Fruit fly (Drosophila melanogaster) whole organism, prepupa: ENCODE data around the gene CG6415.

Experiments used
- CG10669 ChIP-seq: fragments of 200-800 bp; sonication (Bioruptor generic); optimal IDR thresholded peaks from 3 replicates; lab custom pipeline; 2018; ENCODE audit warnings: missing biosample characterization, mild to moderate bottlenecking, missing genetic modification characterization, moderate library complexity
- CG11294 ChIP-seq: fragments of 200-800 bp; sonication (Bioruptor generic); IDR thresholded peaks from 2 replicates; pipeline ENCODE4 v1.3.6; 2022; ENCODE audit warnings: missing biosample characterization, missing genetic modification characterization
- CG11762 ChIP-seq: fragments of 200-800 bp; sonication (Bioruptor generic); optimal IDR thresholded peaks from 3 replicates; lab custom pipeline; 2016; ENCODE audit warnings: missing biosample characterization, missing genetic modification characterization; ENCODE audit not compliant: insufficient read depth
- CG11902 ChIP-seq: fragments of 200-800 bp; sonication (Bioruptor generic); optimal IDR thresholded peaks from 3 replicates; lab custom pipeline; 2016; ENCODE audit warnings: missing biosample characterization, missing genetic modification characterization
- CG15336 ChIP-seq: fragments of 200-800 bp; sonication (Bioruptor generic); IDR thresholded peaks from 2 replicates; pipeline ENCODE4 v1.3.6; 2022; ENCODE audit warnings: missing biosample characterization, missing genetic modification characterization
- CG1621 ChIP-seq: fragments of 200-800 bp; sonication (Bioruptor generic); optimal IDR thresholded peaks from 3 replicates; lab custom pipeline; 2018; ENCODE audit warnings: missing biosample characterization, mild to moderate bottlenecking, missing genetic modification characterization
- CG3032 ChIP-seq: fragments of 200-800 bp; optimal IDR thresholded peaks from 2 replicates; lab custom pipeline; 2019; ENCODE audit warnings: missing biosample characterization, mild to moderate bottlenecking, missing genetic modification characterization, moderate library complexity
- CG32006 ChIP-seq: fragments of 200-800 bp; sonication (Bioruptor generic); optimal IDR thresholded peaks from 3 replicates; lab custom pipeline; 2017; ENCODE audit warnings: missing biosample characterization, mild to moderate bottlenecking, missing genetic modification characterization
- CG34406 ChIP-seq: fragments of 200-800 bp; sonication (Bioruptor generic); optimal IDR thresholded peaks from 3 replicates; lab custom pipeline; 2016; ENCODE audit warnings: missing biosample characterization, missing genetic modification characterization
- CG3919 ChIP-seq: fragments of 200-800 bp; sonication (Bioruptor generic); optimal IDR thresholded peaks from 3 replicates; lab custom pipeline; 2016; ENCODE audit warnings: missing biosample characterization, missing genetic modification characterization
- CG4318 ChIP-seq: fragments of 200-800 bp; sonication (Bioruptor generic); optimal IDR thresholded peaks from 3 replicates; lab custom pipeline; 2017; ENCODE audit warnings: missing biosample characterization, mild to moderate bottlenecking, missing genetic modification characterization
- CG6163 ChIP-seq: fragments of 200-800 bp; sonication (Bioruptor generic); IDR thresholded peaks from 3 replicates; pipeline ENCODE4 v1.3.6; 2022; ENCODE audit warnings: missing biosample characterization, missing genetic modification characterization
- CG6276 ChIP-seq: fragments of 200-800 bp; sonication (Bioruptor generic); optimal IDR thresholded peaks from 2 replicates; lab custom pipeline; 2017; ENCODE audit warnings: missing biosample characterization, mild to moderate bottlenecking, missing genetic modification characterization
- CG6792 ChIP-seq: fragments of 200-800 bp; sonication (Bioruptor generic); optimal IDR thresholded peaks from 3 replicates; lab custom pipeline; 2016; ENCODE audit warnings: missing biosample characterization, missing genetic modification characterization
- CG6808 ChIP-seq: fragments of 200-800 bp; sonication (Bioruptor generic); optimal IDR thresholded peaks from 3 replicates; lab custom pipeline; 2017; ENCODE audit warnings: missing biosample characterization, missing genetic modification characterization, mild to moderate bottlenecking, moderate library complexity, missing genetic modification reagents
- CG6854 ChIP-seq: fragments of 200-800 bp; sonication (Bioruptor generic); optimal IDR thresholded peaks from 2 replicates; lab custom pipeline; 2017; ENCODE audit warnings: missing biosample characterization, mild to moderate bottlenecking, missing genetic modification characterization
- CG7368 ChIP-seq: fragments of 200-800 bp; sonication (Bioruptor generic); optimal IDR thresholded peaks from 3 replicates; lab custom pipeline; 2016; ENCODE audit warnings: missing biosample characterization, missing genetic modification characterization
- CG8119 ChIP-seq: fragments of 200-800 bp; sonication (Bioruptor generic); IDR thresholded peaks from 3 replicates; pipeline ENCODE4 v1.3.6; 2022; ENCODE audit warnings: missing biosample characterization, missing genetic modification characterization
- CG8319 ChIP-seq: fragments of 200-800 bp; sonication (Bioruptor generic); optimal IDR thresholded peaks from 3 replicates; lab custom pipeline; 2016; ENCODE audit warnings: missing biosample characterization, missing genetic modification characterization
- CG8632 ChIP-seq: fragments of 200-800 bp; sonication (Bioruptor generic); optimal IDR thresholded peaks from 3 replicates; lab custom pipeline; 2016; ENCODE audit warnings: missing biosample characterization, missing genetic modification characterization
- CG9139 ChIP-seq: fragments of 200-800 bp; sonication (Bioruptor generic); optimal IDR thresholded peaks from 3 replicates; lab custom pipeline; 2017; ENCODE audit warnings: missing biosample characterization, mild to moderate bottlenecking, missing genetic modification characterization
- Eip75B ChIP-seq: fragments of 200-800 bp; sonication (Bioruptor generic); optimal IDR thresholded peaks from 3 replicates; lab custom pipeline; 2016; ENCODE audit warnings: missing biosample characterization, missing genetic modification characterization
- Eip93F ChIP-seq: fragments of 200-800 bp; sonication (Bioruptor generic); optimal IDR thresholded peaks from 2 replicates; lab custom pipeline; 2016; ENCODE audit warnings: missing biosample characterization, mild to moderate bottlenecking, missing genetic modification characterization
- Ets21C ChIP-seq: fragments of 200-800 bp; sonication (Bioruptor generic); optimal IDR thresholded peaks from 3 replicates; lab custom pipeline; 2016; ENCODE audit warnings: missing biosample characterization, missing genetic modification characterization
- Gug ChIP-seq: fragments of 200-800 bp; sonication (Bioruptor generic); IDR thresholded peaks from 2 replicates; pipeline ENCODE4 v1.3.6; 2022; ENCODE audit warnings: missing biosample characterization, missing genetic modification characterization
- Hr38 ChIP-seq: sonication (Bioruptor generic); optimal IDR thresholded peaks from 2 replicates; lab custom pipeline; 2016; ENCODE audit warnings: missing biosample characterization, missing genetic modification characterization
- Hr39 ChIP-seq: fragments of 200-800 bp; sonication (Bioruptor generic); optimal IDR thresholded peaks from 2 replicates; lab custom pipeline; 2016; ENCODE audit warnings: missing biosample characterization, missing genetic modification characterization
- Lpt ChIP-seq: fragments of 200-800 bp; sonication (Bioruptor generic); optimal IDR thresholded peaks from 3 replicates; lab custom pipeline; 2016; ENCODE audit warnings: missing biosample characterization, missing genetic modification characterization
- Met ChIP-seq: fragments of 200-800 bp; sonication (Bioruptor generic); optimal IDR thresholded peaks from 3 replicates; lab custom pipeline; 2016; ENCODE audit warnings: missing biosample characterization, missing genetic modification characterization
- OdsH ChIP-seq: fragments of 200-800 bp; sonication (Bioruptor generic); optimal IDR thresholded peaks from 3 replicates; lab custom pipeline; 2016; ENCODE audit warnings: missing biosample characterization, missing genetic modification characterization
- Smox ChIP-seq: fragments of 200-800 bp; sonication (Bioruptor generic); optimal IDR thresholded peaks from 3 replicates; lab custom pipeline; 2016; ENCODE audit warnings: missing biosample characterization, missing genetic modification characterization
- Sox102F ChIP-seq: fragments of 200-800 bp; sonication (Bioruptor generic); optimal IDR thresholded peaks from 2 replicates; lab custom pipeline; 2016; ENCODE audit warnings: missing biosample characterization, mild to moderate bottlenecking, missing genetic modification characterization
- Sox14 ChIP-seq: fragments of 200-800 bp; sonication (Bioruptor generic); optimal IDR thresholded peaks from 3 replicates; lab custom pipeline; 2016; ENCODE audit warnings: missing biosample characterization, missing genetic modification characterization
- Sox15 ChIP-seq: fragments of 200-800 bp; sonication (Bioruptor generic); optimal IDR thresholded peaks from 3 replicates; lab custom pipeline; 2016; ENCODE audit warnings: missing biosample characterization, missing genetic modification characterization
- achi ChIP-seq: fragments of 200-800 bp; sonication (Bioruptor generic); optimal IDR thresholded peaks from 3 replicates; lab custom pipeline; 2016; ENCODE audit warnings: missing biosample characterization, missing genetic modification characterization
- acj6 ChIP-seq: fragments of 200-800 bp; sonication (Bioruptor generic); optimal IDR thresholded peaks from 3 replicates; lab custom pipeline; 2016; ENCODE audit warnings: missing biosample characterization, missing genetic modification characterization
- dac ChIP-seq: fragments of 200-800 bp; sonication (Bioruptor generic); optimal IDR thresholded peaks from 2 replicates; lab custom pipeline; 2017; ENCODE audit warnings: missing biosample characterization, mild to moderate bottlenecking, missing genetic modification characterization
- dsx ChIP-seq: fragments of 200-800 bp; optimal IDR thresholded peaks from 3 replicates; lab custom pipeline; 2019; ENCODE audit warnings: missing biosample characterization, mild to moderate bottlenecking, missing genetic modification characterization, moderate library complexity; ENCODE audit not compliant: poor library complexity, severe bottlenecking
- eg ChIP-seq: fragments of 200-800 bp; sonication (Bioruptor generic); IDR thresholded peaks from 3 replicates; pipeline ENCODE4 v1.3.6; 2022; ENCODE audit warnings: missing biosample characterization, missing genetic modification characterization
- fd59A ChIP-seq: fragments of 200-800 bp; sonication (Bioruptor generic); optimal IDR thresholded peaks from 2 replicates; lab custom pipeline; 2017; ENCODE audit warnings: missing biosample characterization, mild to moderate bottlenecking, missing genetic modification characterization, missing genetic modification reagents
- fkh ChIP-seq: fragments of 200-800 bp; sonication (Bioruptor generic); optimal IDR thresholded peaks from 3 replicates; lab custom pipeline; 2017; ENCODE audit warnings: missing biosample characterization, mild to moderate bottlenecking, missing genetic modification characterization, moderate library complexity
- spab ChIP-seq: fragments of 200-800 bp; sonication (Bioruptor generic); optimal IDR thresholded peaks from 2 replicates; lab custom pipeline; 2017; ENCODE audit warnings: missing biosample characterization, mild to moderate bottlenecking, missing genetic modification characterization, missing genetic modification reagents
- ss ChIP-seq, 2 experiments: fragments of 200-800 bp; sonication (Bioruptor generic); optimal IDR thresholded peaks; 2 replicates in 1 of 2; 3 replicates in 1 of 2; lab custom pipeline; 2017 to 2018; ENCODE audit warnings: mild to moderate bottlenecking in 2 of 2, missing biosample characterization in 2 of 2, missing genetic modification characterization in 2 of 2, moderate library complexity in 1 of 2
- svp ChIP-seq: fragments of 200-800 bp; sonication (Bioruptor generic); peaks from one replicate; lab custom pipeline; 2016; ENCODE audit warnings: missing biosample characterization, missing genetic modification characterization
- topi ChIP-seq: fragments of 200-800 bp; sonication (Bioruptor generic); optimal IDR thresholded peaks from 3 replicates; lab custom pipeline; 2016; ENCODE audit warnings: missing biosample characterization, missing genetic modification characterization
- vri ChIP-seq: fragments of 200-800 bp; sonication (Bioruptor generic); optimal IDR thresholded peaks from 3 replicates; lab custom pipeline; 2016; ENCODE audit warnings: missing biosample characterization, mild to moderate bottlenecking, missing genetic modification characterization

The CG6415 gene

dm6 chr2L:10672989-10673388 is 30.4 kb upstream of the CG6415 start (continued):
- TF ChIP-seq CG6163 (GFP tag; lab: Robert Waterston, UW) (0 out of 3 replicates have a peak, but pooled peaks have one; percentile 13), dsx (peak; percentile 46), CG3919 (GFP tag; lab: Kevin White, UChicago) (peak; percentile 49), CG6276 (GFP tag; lab: Kevin White, UChicago) (peak; percentile 21), CG15336 (GFP tag; lab: Robert Waterston, UW) (0 out of 2 replicates have a peak, but pooled peaks have one; percentile 43), Ets21C (GFP tag; lab: Kevin White, UChicago) (no peak), Hr38 (no peak), CG3032 (tag; lab: Kevin White, UChicago) (peak; percentile 45), fkh (GFP tag; lab: Kevin White, UChicago) (no peak), CG7368 (GFP tag; lab: Kevin White, UChicago) (no peak), Smox (GFP tag; lab: Kevin White, UChicago) (no peak), CG10669 (GFP tag; lab: Kevin White, UChicago) (peak; percentile 42), topi (GFP tag; lab: Kevin White, UChicago) (no peak), Sox14 (GFP tag; lab: Kevin White, UChicago) (no peak), Sox102F (GFP tag; lab: Kevin White, UChicago) (no peak), Eip75B (GFP tag; lab: Kevin White, UChicago) (no peak), spab (GFP tag; lab: Kevin White, UChicago) (peak; percentile 40), CG6854 (GFP tag; lab: Kevin White, UChicago) (no peak), acj6 (GFP tag; lab: Kevin White, UChicago) (peak; percentile 14)

dm6 chr2L:10676933-10677714 is 26.3 kb upstream of the CG6415 start, which contains the start of gene CG17104:
CG17104 (plus strand) TSS chr2L:10677198.
- peak; percentile 82 for TF ChIP-seq CG15336 (GFP tag; lab: Robert Waterston, UW)
- TF ChIP-seq CG9139 (GFP tag; lab: Kevin White, UChicago) = no peak
- peak; percentile 67 for TF ChIP-seq CG4318 (GFP tag; lab: Kevin White, UChicago)
- peak; percentile 39 for TF ChIP-seq dac (GFP tag; lab: Kevin White, UChicago)
- TF ChIP-seq CG1621 (tag; lab: Kevin White, UChicago) = peak; percentile 55
- peak; percentile 52 for TF ChIP-seq Hr39 (GFP tag; lab: Kevin White, UChicago)
- peak; percentile 61 for TF ChIP-seq CG8632 (GFP tag; lab: Kevin White, UChicago)
- TF ChIP-seq Lpt = peak; percentile 68
- TF ChIP-seq CG8319 = no peak
- peak; percentile 61 for TF ChIP-seq CG11762
- TF ChIP-seq OdsH (GFP tag; lab: Kevin White, UChicago) = peak; percentile 71
- TF ChIP-seq fd59A (GFP tag; lab: Kevin White, UChicago) = peak; percentile 42
- TF ChIP-seq eg (GFP tag; lab: Robert Waterston, UW) = peak; percentile 73
- TF ChIP-seq CG6792 (GFP tag; lab: Kevin White, UChicago) = peak; percentile 55
- TF ChIP-seq CG6276 (GFP tag; lab: Kevin White, UChicago) = peak; percentile 77
- TF ChIP-seq CG6163 (GFP tag; lab: Robert Waterston, UW) = peak; percentile 68; the same call in 2 of the 3 replicates
- peak; percentile 61 for TF ChIP-seq dsx
- peak; percentile 37 for TF ChIP-seq Sox102F (GFP tag; lab: Kevin White, UChicago)
- peak; percentile 6 for TF ChIP-seq vri (GFP tag; lab: Kevin White, UChicago)
- TF ChIP-seq CG10669 (GFP tag; lab: Kevin White, UChicago) = peak; percentile 63
- TF ChIP-seq achi (GFP tag; lab: Kevin White, UChicago) = peak; percentile 71
- peak; percentile 4 for TF ChIP-seq CG11902
- TF ChIP-seq CG34406 = peak; percentile 55
- peak; percentile 56 for TF ChIP-seq CG6808 (GFP tag; lab: Kevin White, UChicago)
- TF ChIP-seq ss (GFP tag; optimal IDR thresholded peaks at IDR 0.05; lab: Kevin White, UChicago) = peak; percentile 47 to 73
- peak; percentile 6 for TF ChIP-seq Ets21C (GFP tag; lab: Kevin White, UChicago)
- peak; percentile 79 for TF ChIP-seq svp (GFP tag; lab: Kevin White, UChicago)
- peak; percentile 35 for TF ChIP-seq Sox15 (GFP tag; lab: Kevin White, UChicago)
- TF ChIP-seq CG11294 = 0 out of 2 replicates have a peak, but pooled peaks have one; percentile 16
- TF ChIP-seq CG32006 (GFP tag; lab: Kevin White, UChicago) = peak; percentile 89
- peak; percentile 89 for TF ChIP-seq CG8119 (GFP tag; lab: Robert Waterston, UW)
- TF ChIP-seq Gug (GFP tag; lab: Robert Waterston, UW) = peak; percentile 58; the same call in 1 of the 2 replicates
- peak; percentile 63 for TF ChIP-seq topi (GFP tag; lab: Kevin White, UChicago)
- TF ChIP-seq Hr38 = no peak
- TF ChIP-seq CG3032 (tag; lab: Kevin White, UChicago) = peak; percentile 61
- peak; percentile 60 for TF ChIP-seq Met (GFP tag; lab: Kevin White, UChicago)
- peak; percentile 36 for TF ChIP-seq spab (GFP tag; lab: Kevin White, UChicago)
- no peak for TF ChIP-seq Eip93F (GFP tag; lab: Kevin White, UChicago)
